Worm (Caenorhabditis elegans) whole organism, late embryonic: ENCODE measurements around the gene ugt-42.

Experiments used
- C08G9.2 ChIP-seq: sonication (generic microtip); optimal IDR thresholded peaks from 2 replicates; lab custom pipeline; 2016; ENCODE audit warnings: mild to moderate bottlenecking, missing genetic modification characterization, moderate library complexity, missing compliant biosample characterization
- C38D4.7 ChIP-seq: fragments of 200-800 bp; sonication (Bioruptor generic); optimal IDR thresholded peaks from 2 replicates; lab custom pipeline; 2018; ENCODE audit warnings: mild to moderate bottlenecking, missing genetic modification characterization, moderate library complexity, missing compliant biosample characterization
- K02D7.2 ChIP-seq: sonication (generic microtip); optimal IDR thresholded peaks from 2 replicates; lab custom pipeline; 2017; ENCODE audit warnings: mild to moderate bottlenecking, missing genetic modification characterization, missing compliant biosample characterization
- T23F11.4 ChIP-seq: fragments of 200-800 bp; sonication (Bioruptor generic); optimal IDR thresholded peaks from 2 replicates; lab custom pipeline; 2018; ENCODE audit warnings: mild to moderate bottlenecking, missing genetic modification characterization, missing compliant biosample characterization
- ahr-1 ChIP-seq: sonication (generic microtip); optimal IDR thresholded peaks from 2 replicates; lab custom pipeline; 2016; ENCODE audit warnings: missing genetic modification characterization, missing compliant biosample characterization
- ceh-14 ChIP-seq: sonication (generic microtip); optimal IDR thresholded peaks from 2 replicates; lab custom pipeline; 2016; ENCODE audit warnings: missing genotype, missing genetic modification characterization, missing compliant biosample characterization
- ceh-18 ChIP-seq: sonication (generic microtip); optimal IDR thresholded peaks from 2 replicates; lab custom pipeline; 2016; ENCODE audit warnings: missing genetic modification characterization, missing compliant biosample characterization
- ceh-30 ChIP-seq: fragments of 150-350 bp; optimal IDR thresholded peaks from 2 replicates; lab custom pipeline; 2014; ENCODE audit warnings: missing biosample characterization, missing genetic modification characterization
- ceh-31 ChIP-seq: sonication (generic microtip); optimal IDR thresholded peaks from 2 replicates; lab custom pipeline; 2016; ENCODE audit warnings: missing genetic modification characterization, missing compliant biosample characterization
- ceh-34 ChIP-seq: sonication (generic microtip); optimal IDR thresholded peaks from 2 replicates; lab custom pipeline; 2016; ENCODE audit warnings: mild to moderate bottlenecking, missing genetic modification characterization, missing compliant biosample characterization
- ceh-45 ChIP-seq: fragments of 200-800 bp; sonication (Bioruptor generic); IDR thresholded peaks from 2 replicates; pipeline ENCODE4 v1.3.6; 2022; ENCODE audit warnings: missing genetic modification reagents, missing genetic modification characterization, missing compliant biosample characterization
- ceh-48 ChIP-seq: sonication (generic microtip); optimal IDR thresholded peaks from 2 replicates; lab custom pipeline; 2016; ENCODE audit warnings: missing genetic modification characterization, inconsistent platforms, missing compliant biosample characterization
- ceh-6 ChIP-seq: fragments of 200-800 bp; sonication (Bioruptor generic); optimal IDR thresholded peaks from 2 replicates; lab custom pipeline; 2018; ENCODE audit warnings: mild to moderate bottlenecking, missing genetic modification characterization, missing compliant biosample characterization
- ceh-9 ChIP-seq: sonication (generic microtip); optimal IDR thresholded peaks from 2 replicates; lab custom pipeline; 2016; ENCODE audit warnings: mild to moderate bottlenecking, missing genetic modification characterization, inconsistent platforms, missing compliant biosample characterization
- che-1 ChIP-seq: sonication (generic microtip); optimal IDR thresholded peaks from 2 replicates; lab custom pipeline; 2016; ENCODE audit warnings: mild to moderate bottlenecking, missing genetic modification characterization, missing compliant biosample characterization
- eyg-1 ChIP-seq: sonication (generic microtip); optimal IDR thresholded peaks from 2 replicates; lab custom pipeline; 2016; ENCODE audit warnings: missing genotype, missing genetic modification characterization, missing compliant biosample characterization
- gmeb-2 ChIP-seq: sonication (generic microtip); optimal IDR thresholded peaks from 2 replicates; lab custom pipeline; 2016; ENCODE audit warnings: missing genetic modification characterization, inconsistent platforms, missing compliant biosample characterization
- hlh-30 ChIP-seq: sonication (generic microtip); optimal IDR thresholded peaks from 2 replicates; lab custom pipeline; 2017; ENCODE audit warnings: antibody characterized with exemption, missing genetic modification characterization, missing compliant biosample characterization; ENCODE audit not compliant: insufficient read depth
- hlh-8 ChIP-seq: sonication (generic microtip); optimal IDR thresholded peaks from 2 replicates; lab custom pipeline; 2016; ENCODE audit warnings: missing genotype, missing genetic modification characterization, missing compliant biosample characterization
- lin-11 ChIP-seq: fragments of 200-800 bp; sonication (Bioruptor generic); optimal IDR thresholded peaks from 2 replicates; lab custom pipeline; 2018; ENCODE audit warnings: mild to moderate bottlenecking, missing genetic modification characterization, missing compliant biosample characterization
- mec-3 ChIP-seq: sonication (generic microtip); optimal IDR thresholded peaks from 2 replicates; lab custom pipeline; 2016; ENCODE audit warnings: borderline replicate concordance, missing genetic modification characterization, missing compliant biosample characterization
- nfya-1 ChIP-seq: sonication (generic microtip); optimal IDR thresholded peaks from 2 replicates; lab custom pipeline; 2017; ENCODE audit warnings: missing genetic modification characterization, mild to moderate bottlenecking, missing compliant biosample characterization, antibody characterized with exemption, moderate library complexity
- nhr-232 ChIP-seq: sonication (generic microtip); optimal IDR thresholded peaks from 2 replicates; lab custom pipeline; 2016; ENCODE audit warnings: missing genetic modification characterization, missing compliant biosample characterization
- pag-3 ChIP-seq: sonication (generic microtip); optimal IDR thresholded peaks from 2 replicates; lab custom pipeline; 2016; ENCODE audit warnings: missing compliant biosample characterization, missing genetic modification characterization, borderline replicate concordance
- pax-1 ChIP-seq: fragments of 150-350 bp; optimal IDR thresholded peaks from 2 replicates; lab custom pipeline; 2014; ENCODE audit warnings: missing biosample characterization, missing genetic modification characterization
- pqm-1 ChIP-seq: sonication (generic microtip); optimal IDR thresholded peaks from 2 replicates; lab custom pipeline; 2016; ENCODE audit warnings: missing genetic modification characterization, missing compliant biosample characterization
- pros-1 ChIP-seq: fragments of 150-350 bp; optimal IDR thresholded peaks from 2 replicates; lab custom pipeline; 2014; ENCODE audit warnings: missing biosample characterization, missing genetic modification reagents, missing genetic modification characterization
- ref-2 ChIP-seq: sonication (generic microtip); optimal IDR thresholded peaks from 2 replicates; lab custom pipeline; 2016; ENCODE audit warnings: missing genetic modification characterization, missing compliant biosample characterization
- rnt-1 ChIP-seq: sonication (generic microtip); optimal IDR thresholded peaks from 2 replicates; lab custom pipeline; 2016; ENCODE audit warnings: missing genetic modification characterization, missing compliant biosample characterization
- sdc-2 ChIP-seq: sonication (generic microtip); optimal IDR thresholded peaks from 2 replicates; lab custom pipeline; 2016; ENCODE audit warnings: missing genotype, missing genetic modification characterization, missing compliant biosample characterization
- sox-4 ChIP-seq: sonication (generic microtip); optimal IDR thresholded peaks from 2 replicates; lab custom pipeline; 2017; ENCODE audit warnings: mild to moderate bottlenecking, missing genetic modification characterization, inconsistent platforms, missing compliant biosample characterization
- tbx-7 ChIP-seq: sonication (generic microtip); optimal IDR thresholded peaks from 2 replicates; lab custom pipeline; 2016; ENCODE audit warnings: missing genotype, missing genetic modification characterization, missing compliant biosample characterization
- ttx-3 ChIP-seq: sonication (generic microtip); optimal IDR thresholded peaks from 2 replicates; lab custom pipeline; 2016; ENCODE audit warnings: missing genetic modification reagents, missing genetic modification characterization, missing compliant biosample characterization
- unc-3 ChIP-seq, 2 experiments: fragments of 200-800 bp in 1 of 2; sonication (Bioruptor generic) in 1 of 2; sonication (generic microtip) in 1 of 2; conservative IDR thresholded peaks in 1 of 2; optimal IDR thresholded peaks in 1 of 2; 2 replicates each; pipeline versions ENCODE4 v1.3.6 to Lab custom; 2016 to 2022; ENCODE audit warnings: missing compliant biosample characterization in 2 of 2, missing genetic modification characterization in 2 of 2, missing genetic modification reagents in 1 of 2

The ugt-42 gene

ce11 chrV:635630-636029 is 11.4 kb upstream of the ugt-42 start:
- no peak for TF ChIP-seq unc-3 (GFP tag; conservative IDR thresholded peaks at IDR 0.05; lab: Robert Waterston, UW)
- no peak for TF ChIP-seq unc-3 (tag; optimal IDR thresholded peaks at IDR 0.05; lab: Kevin White, UChicago)
- TF ChIP-seq ceh-30 (tag; lab: Kevin White, UChicago), result no peak
- TF ChIP-seq hlh-30 (tag; lab: Kevin White, UChicago), result peak; percentile 28
- TF ChIP-seq, all 69 proteins: peak for 1

ce11 chrV:636281-636680 is 10.7 kb upstream of the ugt-42 start, which contains the start of gene pals-31:
pals-31 (plus strand) TSS chrV:636581.
- TF ChIP-seq ttx-3 (tag; lab: Kevin White, UChicago) (no peak), ceh-30 (tag; lab: Kevin White, UChicago) (no peak), lin-11 (tag; lab: Kevin White, UChicago) (no peak), ceh-18 (tag; lab: Kevin White, UChicago) (no peak), mec-3 (no peak), pqm-1 (tag; lab: Kevin White, UChicago) (no peak), gmeb-2 (tag; lab: Kevin White, UChicago) (no peak), C08G9.2 (tag; lab: Kevin White, UChicago) (no peak), ceh-48 (no peak), che-1 (no peak), rnt-1 (no peak), ceh-14 (tag; lab: Kevin White, UChicago) (no peak), K02D7.2 (no peak), ceh-6 (GFP tag; lab: Kevin White, UChicago) (no peak), pag-3 (no peak)

ce11 chrV:638328-638727 is 8.7 kb upstream of the ugt-42 start, which contains the start of gene srj-37:
srj-37 (plus strand) TSS chrV:638628.
- no peak for TF ChIP-seq C08G9.2 (tag; lab: Kevin White, UChicago)
- TF ChIP-seq ceh-9, result no peak
- TF ChIP-seq ref-2, result no peak
- TF ChIP-seq C38D4.7 (GFP tag; lab: Kevin White, UChicago), result no peak
- no peak for TF ChIP-seq ceh-31 (tag; lab: Kevin White, UChicago)
- TF ChIP-seq tbx-7 (tag; lab: Kevin White, UChicago), result no peak
- TF ChIP-seq ceh-14 (tag; lab: Kevin White, UChicago), result no peak
- TF ChIP-seq ceh-34 (tag; lab: Kevin White, UChicago), result no peak
- TF ChIP-seq, all 69 proteins: peak for 0

- TF ChIP-seq ceh-14 (tag; lab: Kevin White, UChicago), result no peak
- peak; percentile 18 for TF ChIP-seq nfya-1 (tag; lab: Kevin White, UChicago)
- TF ChIP-seq mec-3, result no peak
- peak; percentile 29 for TF ChIP-seq hlh-30 (tag; lab: Kevin White, UChicago)
Observed at ce11 chrV:642750-643149, 4.2 kb upstream of the ugt-42 start, which contains the start of gene nhr-190. nhr-190 (minus strand) TSS chrV:642924.

- no peak for TF ChIP-seq pros-1 (tag; lab: Kevin White, UChicago)
- no peak for TF ChIP-seq nhr-232
- TF ChIP-seq K02D7.2, result no peak
- TF ChIP-seq T23F11.4, result no peak
- TF ChIP-seq lin-11 (tag; lab: Kevin White, UChicago), result no peak
- no peak for TF ChIP-seq ceh-45 (GFP tag; lab: Robert Waterston, UW)
- TF ChIP-seq sox-4, result no peak
- no peak for TF ChIP-seq tbx-7 (tag; lab: Kevin White, UChicago)
- no peak for TF ChIP-seq ceh-6 (GFP tag; lab: Kevin White, UChicago)
- no peak for TF ChIP-seq ceh-48
- TF ChIP-seq hlh-8 (tag; lab: Kevin White, UChicago), result no peak
- no peak for TF ChIP-seq pax-1
- no peak for TF ChIP-seq sdc-2 (tag; lab: Kevin White, UChicago)
- TF ChIP-seq ahr-1 (tag; lab: Kevin White, UChicago), result no peak
- TF ChIP-seq eyg-1, result no peak
- no peak for TF ChIP-seq gmeb-2 (tag; lab: Kevin White, UChicago)
Observed at ce11 chrV:646129-646528, 859 bp upstream of the ugt-42 start, which contains the start of gene F48G7.12. F48G7.12 (minus strand) TSS chrV:646229.
